Worm (Caenorhabditis elegans): ENCODE results near the gene lact-9.

lact-9 gene

DNA sequence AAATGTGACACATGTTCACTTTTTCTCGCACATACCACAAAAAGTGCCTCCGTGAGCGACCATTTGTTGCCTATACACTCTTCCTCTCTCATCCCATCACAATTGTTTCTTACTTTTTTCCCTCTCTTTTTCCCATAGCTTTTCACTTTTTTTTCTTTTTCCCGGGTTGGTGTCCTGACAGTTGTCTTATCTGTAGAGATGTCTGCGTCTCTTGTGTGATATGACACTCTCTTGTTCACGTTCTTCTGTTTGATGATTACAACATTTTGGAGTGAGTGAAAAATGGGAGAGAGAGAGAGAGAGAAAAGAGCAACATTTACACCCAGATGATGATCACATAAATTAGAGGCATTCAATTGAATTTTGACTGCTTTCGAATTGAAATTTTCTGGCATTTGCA lies 40.9 kb upstream of the lact-9 start (continued):
- peak; percentile 5 for TF ChIP-seq lin-13 (GFP tag; optimal IDR thresholded peaks at IDR 0.05)
- peak; percentile 51 for TF ChIP-seq nhr-11 (tag; optimal IDR thresholded peaks at IDR 0.05)
- TF ChIP-seq mdl-1 (tag; optimal IDR thresholded peaks at IDR 0.05): peak in 1 of 2 experiments; percentile 38
- no peak for TF ChIP-seq fos-1 (tag; optimal IDR thresholded peaks at IDR 0.05)
- TF ChIP-seq nhr-28 (tag; optimal IDR thresholded peaks at IDR 0.05): peak; percentile 93
- no peak for TF ChIP-seq egl-27 (tag; optimal IDR thresholded peaks at IDR 0.05)
- no peak for TF ChIP-seq nhr-77 (tag; optimal IDR thresholded peaks at IDR 0.05)
- TF ChIP-seq F44E2.7 (GFP tag; IDR thresholded peaks at IDR 0.05): no peak
- TF ChIP-seq hmg-1.1 (GFP tag; IDR thresholded peaks at IDR 0.05): no peak
- TF ChIP-seq mxl-2 (GFP tag; conservative IDR thresholded peaks at IDR 0.05): no peak
- TF ChIP-seq dpl-1 (GFP tag; optimal IDR thresholded peaks at IDR 0.05): peak; percentile 38
- peak in 1 of 2 experiments; percentile 85 for TF ChIP-seq daf-16 (GFP tag; optimal IDR thresholded peaks at IDR 0.05)
- TF ChIP-seq daf-16 (tag; optimal IDR thresholded peaks at IDR 0.05): peak; percentile 83
- peak; percentile 93 for TF ChIP-seq dve-1 (tag; optimal IDR thresholded peaks at IDR 0.05; ENCODE audit: insufficient read depth)
- TF ChIP-seq zag-1 (tag; optimal IDR thresholded peaks at IDR 0.05): no peak
- TF ChIP-seq ceh-44 (GFP tag; IDR thresholded peaks at IDR 0.05): no peak
- no peak for TF ChIP-seq mxl-3 (GFP tag; optimal IDR thresholded peaks at IDR 0.05)
- peak; percentile 93 for TF ChIP-seq hlh-11 (tag; optimal IDR thresholded peaks at IDR 0.05)
- no peak for TF ChIP-seq lim-7 (GFP tag; IDR thresholded peaks at IDR 0.05)
- no peak for TF ChIP-seq pha-4 (GFP tag; IDR thresholded peaks at IDR 0.05)
- TF ChIP-seq pha-4 (tag; optimal IDR thresholded peaks at IDR 0.05): peak; percentile 1
- TF ChIP-seq daf-12 (tag; optimal IDR thresholded peaks at IDR 0.05): no peak
- no peak for TF ChIP-seq tag-97 (GFP tag; IDR thresholded peaks at IDR 0.05)
- TF ChIP-seq D1046.2 (GFP tag; IDR thresholded peaks at IDR 0.05): no peak
- no peak for TF ChIP-seq zfp-3 (GFP tag; conservative IDR thresholded peaks at IDR 0.05)
- TF ChIP-seq ceh-28 (tag; optimal IDR thresholded peaks at IDR 0.05): no peak
- TF ChIP-seq snpc-1.2 (GFP tag; IDR thresholded peaks at IDR 0.05): no peak

DNA sequence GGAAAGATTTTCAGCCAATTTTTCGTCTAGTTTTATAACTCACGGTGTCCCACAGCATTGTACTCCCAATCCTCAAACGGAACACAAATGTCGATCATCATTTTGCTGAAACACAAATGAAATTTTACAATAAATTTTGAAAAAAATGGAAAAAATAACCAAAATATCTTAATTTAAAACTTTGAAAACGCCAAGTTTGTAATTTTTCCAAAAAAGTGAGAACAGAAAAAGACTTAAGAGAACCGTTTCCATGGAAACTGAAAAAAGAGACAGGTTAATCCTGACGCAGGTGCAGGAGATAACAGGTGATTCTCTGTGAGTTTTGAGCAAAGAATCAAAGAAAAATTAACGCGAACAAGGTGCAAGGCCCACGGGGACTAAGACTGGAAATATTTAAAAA lies 35.4 kb upstream of the lact-9 start, which contains the start of gene Y45F10D.15:
Gene Y45F10D.15 (minus strand): TSS at position 101 of the 400 bp plus-strand sequence.
- no peak for TF ChIP-seq madf-9 (GFP tag; conservative IDR thresholded peaks at IDR 0.05)
- TF ChIP-seq mep-1 (tag; optimal IDR thresholded peaks at IDR 0.05): no peak

DNA sequence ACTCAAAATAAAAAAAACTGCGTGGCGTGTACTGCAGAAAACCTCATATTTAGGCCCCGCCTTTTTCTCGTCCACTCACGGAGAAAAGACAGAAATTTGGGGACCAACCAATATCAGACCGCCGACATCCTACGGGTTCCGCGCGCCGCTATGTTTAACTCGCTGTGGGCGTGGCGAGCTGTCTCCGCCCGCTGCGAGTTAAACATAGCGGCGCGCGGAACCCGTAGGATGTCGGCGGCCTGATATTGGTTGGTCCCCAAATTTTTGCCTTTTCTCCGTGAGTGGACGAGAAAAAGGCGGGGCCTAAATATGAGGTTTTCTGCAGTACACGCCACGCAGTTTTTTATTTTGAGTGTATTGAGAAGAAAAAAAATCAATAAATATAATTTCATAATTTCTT lies 29.0 kb upstream of the lact-9 start:
- TF ChIP-seq lin-38 (GFP tag; IDR thresholded peaks at IDR 0.05): 0 out of 2 replicates have a peak, but pooled peaks have one; percentile 20
- peak; percentile 93 for TF ChIP-seq snpc-1.2 (GFP tag; IDR thresholded peaks at IDR 0.05)
- TF ChIP-seq F49E8.2 (tag; optimal IDR thresholded peaks at IDR 0.05; ENCODE audit: borderline replicate concordance): peak; percentile 13

DNA sequence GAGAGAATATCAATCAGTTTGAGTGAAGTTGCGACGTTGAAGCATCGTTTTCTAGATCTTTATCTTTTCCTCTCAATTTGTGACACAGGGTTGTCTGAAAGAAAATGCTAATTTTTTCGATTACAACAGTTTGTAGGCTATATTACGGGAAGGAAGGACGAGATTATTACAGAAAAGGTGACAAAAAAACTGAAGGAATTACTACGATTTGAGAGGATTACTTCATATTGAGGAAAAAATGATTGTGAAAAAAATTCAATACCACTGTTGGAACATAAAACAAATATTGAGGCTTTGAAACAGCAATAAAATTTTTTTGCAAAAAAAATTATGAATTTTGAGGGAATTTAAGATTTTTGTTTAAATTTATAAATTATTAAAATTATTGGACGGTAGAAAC lies 22.3 kb upstream of the lact-9 start, which contains the start of gene Y45F10D.14:
Gene Y45F10D.14 (minus strand): TSS at position 101 of the 400 bp plus-strand sequence.
- TF ChIP-seq jun-1 (tag; optimal IDR thresholded peaks at IDR 0.05) (no peak), aha-1 (tag) (peak; percentile 74), unc-62 (GFP tag; optimal IDR thresholded peaks at IDR 0.05 in 1 of 2) (peak in 1 of 2 experiments; percentile 7), unc-62 (tag; optimal IDR thresholded peaks at IDR 0.05) (no peak)

DNA sequence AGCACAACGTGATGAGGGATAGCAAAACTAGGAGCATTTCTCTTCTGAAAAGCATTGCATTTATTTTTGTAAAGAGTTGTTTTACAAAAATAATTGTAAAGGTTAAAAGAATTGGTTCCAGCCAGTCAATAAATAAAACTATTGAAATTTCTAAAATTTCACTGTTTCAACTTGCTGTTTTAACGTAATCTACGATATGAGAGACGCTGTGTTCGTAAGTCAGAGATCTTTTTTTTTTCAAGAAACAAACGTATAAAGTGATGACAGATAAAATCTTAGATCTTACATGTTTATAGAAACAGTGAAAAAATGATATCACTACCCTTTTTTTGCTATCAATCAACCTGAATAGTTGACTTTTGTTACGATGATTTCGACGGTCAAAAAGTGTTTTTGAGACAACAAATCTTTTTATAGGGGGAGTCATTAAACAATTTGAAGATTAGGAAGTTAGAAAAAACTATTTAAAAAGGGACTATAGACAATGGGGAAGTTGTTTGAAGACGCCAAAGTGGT lies 12.5 kb upstream of the lact-9 start, which contains the start of gene Y45F10D.6:
Gene Y45F10D.6 (minus strand): TSS at position 51 of the 516 bp plus-strand sequence.
- TF ChIP-seq lir-3 (tag; optimal IDR thresholded peaks at IDR 0.05) (no peak), ZK337.2 (GFP tag; IDR thresholded peaks at IDR 0.05) (no peak), mxl-3 (GFP tag; optimal IDR thresholded peaks at IDR 0.05) (no peak), egl-27 (tag; optimal IDR thresholded peaks at IDR 0.05) (no peak), nhr-77 (tag; optimal IDR thresholded peaks at IDR 0.05) (no peak), ama-1 (optimal IDR thresholded peaks at IDR 0.05) (no peak), nhr-76 (tag; optimal IDR thresholded peaks at IDR 0.05) (no peak), nhr-111 (GFP tag; optimal IDR thresholded peaks at IDR 0.05) (no peak), F49E8.2 (tag; optimal IDR thresholded peaks at IDR 0.05; ENCODE audit: borderline replicate concordance) (no peak), dve-1 (tag; optimal IDR thresholded peaks at IDR 0.05; ENCODE audit: insufficient read depth) (no peak), hmg-1.1 (GFP tag; IDR thresholded peaks at IDR 0.05) (no peak), nhr-102 (tag; optimal IDR thresholded peaks at IDR 0.05) (no peak), dpl-1 (GFP tag; optimal IDR thresholded peaks at IDR 0.05) (no peak), zip-11 (GFP tag; IDR thresholded peaks at IDR 0.05) (no peak), dmd-6 (GFP tag; IDR thresholded peaks at IDR 0.05) (no peak), jun-1 (tag; optimal IDR thresholded peaks at IDR 0.05) (no peak)
